Worm (Caenorhabditis elegans) whole organism, L3 larva: ENCODE results near the gene sre-15.

ENCODE experiments used
- R02D3.7 ChIP-seq: fragments of 150-350 bp; optimal IDR thresholded peaks from 2 replicates; lab custom pipeline; 2014; ENCODE audit warnings: missing biosample characterization, missing genetic modification characterization
- aly-2 ChIP-seq: fragments of 150-350 bp; optimal IDR thresholded peaks from 2 replicates; lab custom pipeline; 2014; ENCODE audit warnings: missing biosample characterization, missing genetic modification characterization
- ama-1 ChIP-seq: fragments of 150-350 bp; optimal IDR thresholded peaks from 2 replicates; lab custom pipeline; 2018
- daf-12 ChIP-seq: fragments of 150-350 bp; optimal IDR thresholded peaks from 2 replicates; lab custom pipeline; 2014; ENCODE audit warnings: missing biosample characterization, missing genetic modification reagents, missing genetic modification characterization
- elt-1 ChIP-seq: fragments of 150-350 bp; optimal IDR thresholded peaks from 2 replicates; lab custom pipeline; 2014; ENCODE audit warnings: missing biosample characterization, missing genetic modification characterization
- eor-1 ChIP-seq, 2 experiments: fragments of 150-350 bp; optimal IDR thresholded peaks; 2 replicates each; lab custom pipeline; 2014 to 2018; ENCODE audit warnings: missing biosample characterization in 2 of 2, missing genetic modification characterization in 2 of 2
- lin-39 ChIP-seq: fragments of 150-350 bp; optimal IDR thresholded peaks from 2 replicates; lab custom pipeline; 2018; ENCODE audit warnings: missing biosample characterization, missing genetic modification reagents, missing genetic modification characterization
- mdl-1 ChIP-seq: fragments of 150-350 bp; optimal IDR thresholded peaks from 2 replicates; lab custom pipeline; 2014; ENCODE audit warnings: missing biosample characterization, missing genetic modification characterization
- mml-1 ChIP-seq: fragments of 150-350 bp; sonication (generic microtip); optimal IDR thresholded peaks from 3 replicates; lab custom pipeline; 2014; ENCODE audit warnings: missing biosample characterization, missing genetic modification characterization
- nhr-11 ChIP-seq: fragments of 150-350 bp; optimal IDR thresholded peaks from 2 replicates; lab custom pipeline; 2014; ENCODE audit warnings: missing biosample characterization, missing genetic modification characterization
- zag-1 ChIP-seq: fragments of 150-350 bp; optimal IDR thresholded peaks from 2 replicates; lab custom pipeline; 2014; ENCODE audit warnings: missing biosample characterization, missing genetic modification characterization
- ztf-11 ChIP-seq: fragments of 150-350 bp; optimal IDR thresholded peaks from 2 replicates; lab custom pipeline; 2014; ENCODE audit warnings: missing biosample characterization, missing genetic modification characterization
- ztf-4 ChIP-seq: fragments of 150-350 bp; optimal IDR thresholded peaks from 2 replicates; lab custom pipeline; 2014; ENCODE audit warnings: missing biosample characterization, missing genetic modification characterization

- TF ChIP-seq aly-2 (tag; lab: Kevin White, UChicago) (no peak), mml-1 (tag; lab: Kevin White, UChicago) (no peak), mdl-1 (tag; lab: Kevin White, UChicago) (no peak), elt-1 (tag; lab: Kevin White, UChicago) (no peak), lin-39 (no peak), R02D3.7 (tag; lab: Kevin White, UChicago) (no peak), ztf-11 (tag; lab: Kevin White, UChicago) (no peak), ztf-4 (no peak), zag-1 (tag; lab: Kevin White, UChicago) (no peak), daf-12 (tag; lab: Kevin White, UChicago) (no peak), nhr-11 (tag; lab: Kevin White, UChicago) (no peak), eor-1 (tag; optimal IDR thresholded peaks at IDR 0.05; lab: Kevin White, UChicago) (no peak), ama-1 (peak; percentile 88)
Observed at ce11 chrIV:12211292-12211691, 33.3 kb downstream of the sre-15 start.
